Fruit fly (Drosophila melanogaster): ENCODE results near the gene ppk24.

ppk24 gene

DNA sequence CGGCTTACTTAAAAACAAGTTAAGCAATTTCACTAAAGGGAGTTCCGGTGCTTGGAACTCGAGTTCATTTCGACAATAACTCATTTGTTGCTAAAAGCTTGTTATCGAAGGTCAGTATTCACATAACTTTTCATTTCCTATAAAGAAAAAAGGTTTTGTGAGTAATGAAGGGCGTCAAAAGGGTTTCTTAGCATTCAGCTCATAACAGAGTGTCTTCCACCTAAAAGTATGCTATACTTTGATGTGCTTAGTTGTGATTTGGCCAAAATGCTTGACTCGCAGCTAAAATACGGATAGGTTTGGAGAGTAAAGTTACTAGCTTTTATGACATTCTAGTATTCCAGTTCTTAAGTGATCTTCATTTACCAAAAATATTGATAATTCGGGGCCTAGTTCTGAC lies 1.6 kb upstream of the ppk24 start:
- TF ChIP-seq CG11617 (GFP tag; optimal IDR thresholded peaks at IDR 0.05) (no peak), Hr96 (GFP tag; optimal IDR thresholded peaks at IDR 0.05) (no peak), kay (GFP tag; ENCODE audit: borderline replicate concordance) (no peak), CG7101 (tag; optimal IDR thresholded peaks at IDR 0.05) (no peak), CG14711 (tag; optimal IDR thresholded peaks at IDR 0.05) (no peak), pad (GFP tag; optimal IDR thresholded peaks at IDR 0.05) (no peak), CG7045 (GFP tag; optimal IDR thresholded peaks at IDR 0.05) (no peak), CG5204 (GFP tag; optimal IDR thresholded peaks at IDR 0.05) (no peak)

DNA sequence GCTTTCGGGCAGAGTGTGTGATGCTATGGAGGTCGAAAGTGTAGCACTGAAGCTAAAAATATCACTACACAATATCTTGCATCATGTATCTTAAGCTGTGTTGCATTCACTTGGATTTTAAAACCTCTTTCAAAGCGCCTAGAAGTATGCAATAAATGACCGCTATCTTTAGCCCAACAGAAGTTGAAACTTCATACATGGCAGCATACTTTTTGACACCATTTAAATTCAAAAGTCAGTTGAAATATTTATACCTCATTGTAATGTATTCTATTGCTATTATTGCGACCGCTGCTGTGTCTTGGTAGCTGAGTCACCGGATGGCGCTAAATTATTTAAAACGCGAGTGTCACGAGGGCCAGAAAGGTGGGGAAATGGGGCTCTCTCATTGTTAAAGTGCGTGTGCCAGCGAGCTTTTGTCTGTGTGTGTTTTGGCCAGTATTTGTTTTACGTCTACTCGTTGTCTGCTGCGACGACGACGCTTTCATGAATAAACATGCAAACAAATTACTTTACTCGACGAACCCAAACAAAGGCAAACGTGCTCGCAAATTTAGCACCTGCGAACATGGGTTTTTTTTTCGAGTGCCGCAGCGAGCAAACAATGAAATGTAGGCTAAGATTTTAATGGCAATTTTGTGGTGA lies 5.4 kb downstream of the ppk24 start:
- no peak for TF ChIP-seq CG12768 (GFP tag; optimal IDR thresholded peaks at IDR 0.05)
- no peak for TF ChIP-seq CG7101 (tag; optimal IDR thresholded peaks at IDR 0.05)
- TF ChIP-seq ovo (GFP tag; optimal IDR thresholded peaks at IDR 0.05): no peak
- no peak for TF ChIP-seq toe (GFP tag; optimal IDR thresholded peaks at IDR 0.05)
- TF ChIP-seq Mnt (GFP tag; optimal IDR thresholded peaks at IDR 0.05): no peak
- TF ChIP-seq Hr96 (GFP tag; optimal IDR thresholded peaks at IDR 0.05): no peak
- no peak for TF ChIP-seq bab1 (GFP tag; optimal IDR thresholded peaks at IDR 0.05)

DNA sequence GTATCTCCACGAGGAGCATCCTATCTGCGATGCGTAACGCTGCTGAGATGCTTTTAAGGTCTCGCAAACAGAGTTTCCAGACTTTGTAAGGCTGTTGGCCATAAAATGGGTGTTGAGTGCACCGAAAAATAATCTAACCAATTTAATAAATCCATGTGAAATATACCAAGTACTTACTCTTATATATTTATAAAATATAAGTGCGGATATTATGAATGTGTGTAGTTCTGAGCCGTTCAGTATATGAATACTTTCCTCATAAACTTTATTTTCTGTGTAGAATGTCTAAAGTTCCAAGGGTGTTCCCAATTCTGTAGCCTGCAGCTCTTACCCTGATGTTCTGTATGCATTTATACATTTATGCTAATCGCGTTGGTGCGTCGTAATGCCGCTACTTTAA lies 20.3 kb downstream of the ppk24 start:
- no peak for TF ChIP-seq CG1620 (GFP tag; optimal IDR thresholded peaks at IDR 0.05)
- TF ChIP-seq cic (GFP tag; optimal IDR thresholded peaks at IDR 0.05): no peak
- no peak for TF ChIP-seq Clk (GFP tag; optimal IDR thresholded peaks at IDR 0.05)
- TF ChIP-seq Hr96 (GFP tag; optimal IDR thresholded peaks at IDR 0.05): no peak
- TF ChIP-seq toe (GFP tag; optimal IDR thresholded peaks at IDR 0.05): no peak
- no peak for TF ChIP-seq CG5204 (GFP tag; optimal IDR thresholded peaks at IDR 0.05)
- TF ChIP-seq CG33017 (tag; optimal IDR thresholded peaks at IDR 0.05): no peak
- TF ChIP-seq pad (GFP tag; optimal IDR thresholded peaks at IDR 0.05): no peak
- no peak for TF ChIP-seq CG7045 (GFP tag; optimal IDR thresholded peaks at IDR 0.05)
- TF ChIP-seq CG12768 (GFP tag; optimal IDR thresholded peaks at IDR 0.05): no peak
- no peak for TF ChIP-seq bab1 (GFP tag; optimal IDR thresholded peaks at IDR 0.05)
- no peak for TF ChIP-seq CG7101 (tag; optimal IDR thresholded peaks at IDR 0.05)
- no peak for TF ChIP-seq Mnt (GFP tag; optimal IDR thresholded peaks at IDR 0.05)
- TF ChIP-seq cnc (optimal IDR thresholded peaks at IDR 0.05): no peak

DNA sequence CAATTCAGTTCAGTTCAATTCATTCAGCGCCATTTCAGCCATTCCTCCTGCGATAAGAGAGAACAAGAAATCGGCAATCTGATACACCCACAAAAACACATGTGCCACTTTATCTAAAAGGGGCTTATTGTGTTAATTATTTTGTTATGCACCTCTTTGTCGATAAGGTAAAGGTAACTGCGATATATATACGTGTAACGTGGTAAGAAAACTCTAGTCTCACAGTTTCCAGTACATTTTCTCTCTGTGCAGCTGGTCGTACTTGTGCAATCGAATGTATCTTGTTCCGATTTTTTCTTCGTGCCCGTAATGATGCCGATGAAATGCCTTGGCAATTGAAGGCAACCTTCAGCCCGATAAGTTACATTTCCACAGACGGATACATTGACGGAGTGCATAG lies 22.0 kb downstream of the ppk24 start:
- TF ChIP-seq Clk (GFP tag; optimal IDR thresholded peaks at IDR 0.05) (no peak), CG7045 (GFP tag; optimal IDR thresholded peaks at IDR 0.05) (no peak), CG12768 (GFP tag; optimal IDR thresholded peaks at IDR 0.05) (no peak), CG1620 (GFP tag; optimal IDR thresholded peaks at IDR 0.05) (no peak), Mnt (GFP tag; optimal IDR thresholded peaks at IDR 0.05) (no peak), bab1 (GFP tag; optimal IDR thresholded peaks at IDR 0.05) (no peak), CG14711 (tag; optimal IDR thresholded peaks at IDR 0.05) (no peak), toe (GFP tag; optimal IDR thresholded peaks at IDR 0.05) (no peak), kay (GFP tag; ENCODE audit: borderline replicate concordance) (no peak), Hr96 (GFP tag; optimal IDR thresholded peaks at IDR 0.05) (no peak), CG11617 (GFP tag; optimal IDR thresholded peaks at IDR 0.05) (no peak), CG33017 (tag; optimal IDR thresholded peaks at IDR 0.05) (no peak), cic (GFP tag; optimal IDR thresholded peaks at IDR 0.05) (no peak), ovo (GFP tag; optimal IDR thresholded peaks at IDR 0.05) (no peak), CG7101 (tag; optimal IDR thresholded peaks at IDR 0.05) (no peak), cnc (optimal IDR thresholded peaks at IDR 0.05) (no peak), tj (GFP tag; optimal IDR thresholded peaks at IDR 0.05) (no peak), Crg-1 (GFP tag; optimal IDR thresholded peaks at IDR 0.05) (no peak)

DNA sequence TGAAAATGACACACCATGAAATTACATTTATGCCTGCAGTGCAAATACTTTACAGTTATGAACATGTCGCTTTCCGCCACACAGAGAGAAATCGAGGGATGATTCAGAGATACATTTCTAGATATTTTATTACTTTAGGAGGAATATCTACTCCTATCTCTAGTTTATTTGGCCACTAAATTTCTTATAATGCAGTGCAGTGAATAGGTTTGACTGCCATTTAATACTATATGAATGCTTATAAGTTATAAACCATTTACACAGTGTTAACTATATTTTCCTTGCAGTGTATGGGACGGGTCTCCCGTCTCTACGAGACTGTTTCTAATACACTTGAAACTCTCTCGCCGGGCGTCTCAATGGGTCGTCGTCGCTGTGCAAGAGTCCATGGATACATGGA lies 24.7 kb downstream of the ppk24 start:
- no peak for TF ChIP-seq Crg-1 (GFP tag; optimal IDR thresholded peaks at IDR 0.05)

DNA sequence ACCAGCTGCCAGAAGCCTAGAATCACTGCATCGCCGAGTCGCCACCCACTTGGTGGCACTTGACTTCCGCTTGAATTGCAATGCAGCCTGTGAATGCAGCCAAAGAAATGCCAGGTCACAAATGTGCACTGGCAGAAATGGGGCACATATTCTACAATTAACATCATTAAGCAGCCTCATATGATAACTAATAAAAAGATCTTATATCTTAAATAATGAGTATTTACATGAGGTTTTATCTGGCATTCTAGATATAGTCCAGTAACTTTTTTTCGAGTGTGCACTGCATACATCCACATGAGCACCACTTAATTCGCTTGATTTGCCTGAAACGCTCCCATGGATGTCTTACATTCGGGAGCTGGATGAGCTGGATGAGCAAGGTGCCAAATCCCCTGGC lies 30.2 kb downstream of the ppk24 start:
- no peak for TF ChIP-seq pad (GFP tag; optimal IDR thresholded peaks at IDR 0.05)
- no peak for TF ChIP-seq cic (GFP tag; optimal IDR thresholded peaks at IDR 0.05)
- no peak for TF ChIP-seq Hr96 (GFP tag; optimal IDR thresholded peaks at IDR 0.05)
- TF ChIP-seq CG7101 (tag; optimal IDR thresholded peaks at IDR 0.05): no peak
- no peak for TF ChIP-seq CG7045 (GFP tag; optimal IDR thresholded peaks at IDR 0.05)
- no peak for TF ChIP-seq Clk (GFP tag; optimal IDR thresholded peaks at IDR 0.05)
- no peak for TF ChIP-seq CG12768 (GFP tag; optimal IDR thresholded peaks at IDR 0.05)
- TF ChIP-seq CG11617 (GFP tag; optimal IDR thresholded peaks at IDR 0.05): no peak
- no peak for TF ChIP-seq Mnt (GFP tag; optimal IDR thresholded peaks at IDR 0.05)
- TF ChIP-seq ovo (GFP tag; optimal IDR thresholded peaks at IDR 0.05): no peak
- no peak for TF ChIP-seq CG5204 (GFP tag; optimal IDR thresholded peaks at IDR 0.05)
- no peak for TF ChIP-seq cnc (optimal IDR thresholded peaks at IDR 0.05)
- no peak for TF ChIP-seq CG1620 (GFP tag; optimal IDR thresholded peaks at IDR 0.05)
- TF ChIP-seq tj (GFP tag; optimal IDR thresholded peaks at IDR 0.05): no peak
- TF ChIP-seq CG14711 (tag; optimal IDR thresholded peaks at IDR 0.05): no peak
- no peak for TF ChIP-seq kay (GFP tag; ENCODE audit: borderline replicate concordance)

DNA sequence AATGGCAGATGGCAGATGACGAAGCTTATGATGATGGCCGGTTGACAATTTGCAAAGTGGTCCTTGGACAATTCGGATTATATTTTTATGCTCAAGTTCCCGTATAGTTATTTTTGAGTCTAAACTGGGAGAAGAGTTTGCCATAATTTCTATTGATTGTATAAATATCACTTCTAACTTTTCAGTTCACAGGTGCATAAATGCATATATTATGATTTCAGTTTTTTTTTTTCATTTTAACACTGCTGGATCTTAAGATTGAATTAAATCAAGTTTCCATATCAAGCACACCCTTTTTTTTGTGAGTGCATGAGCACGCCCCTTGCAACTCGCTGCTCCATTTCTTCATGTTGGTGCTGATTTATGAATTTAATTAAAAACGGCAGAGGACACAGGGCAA lies 31.5 kb downstream of the ppk24 start:
- TF ChIP-seq CG33017 (tag; optimal IDR thresholded peaks at IDR 0.05) (no peak), pad (GFP tag; optimal IDR thresholded peaks at IDR 0.05) (no peak), CG7045 (GFP tag; optimal IDR thresholded peaks at IDR 0.05) (no peak), Mnt (GFP tag; optimal IDR thresholded peaks at IDR 0.05) (no peak), CG1620 (GFP tag; optimal IDR thresholded peaks at IDR 0.05) (no peak), CG5204 (GFP tag; optimal IDR thresholded peaks at IDR 0.05) (no peak), cnc (optimal IDR thresholded peaks at IDR 0.05) (no peak), ovo (GFP tag; optimal IDR thresholded peaks at IDR 0.05) (no peak), Clk (GFP tag; optimal IDR thresholded peaks at IDR 0.05) (no peak), CG7101 (tag; optimal IDR thresholded peaks at IDR 0.05) (no peak), bab1 (GFP tag; optimal IDR thresholded peaks at IDR 0.05) (no peak), toe (GFP tag; optimal IDR thresholded peaks at IDR 0.05) (no peak)
